Worm (Caenorhabditis elegans): ENCODE results near the gene nspd-5.

DNA sequence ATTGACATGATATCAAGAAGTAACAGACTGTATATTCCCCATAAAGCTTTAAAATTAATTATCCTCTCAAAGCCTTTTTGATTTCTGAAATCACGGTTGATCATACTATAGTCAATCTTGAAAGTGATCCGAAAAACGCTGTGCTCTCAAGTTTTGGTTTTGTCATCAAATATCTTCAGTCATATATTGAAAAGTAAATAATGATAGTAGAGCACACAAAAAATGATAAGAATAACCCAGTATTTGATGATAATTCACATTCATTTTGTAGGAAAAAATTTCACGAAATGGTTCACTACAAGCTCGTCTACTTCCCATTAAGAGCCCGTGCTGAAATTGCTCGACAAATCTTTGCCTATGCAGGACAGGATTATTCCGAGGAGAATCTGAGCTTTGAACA is 19.5 kb upstream of the nspd-5 start, which contains the start of gene gst-6:
- TF ChIP-seq scrt-1 (GFP tag; IDR thresholded peaks at IDR 0.05) (no peak), flt-1 (GFP tag; IDR thresholded peaks at IDR 0.05) (no peak), ama-1 (optimal IDR thresholded peaks at IDR 0.05) (no peak), ceh-13 (GFP tag; optimal IDR thresholded peaks at IDR 0.05) (no peak), ets-7 (tag; optimal IDR thresholded peaks at IDR 0.05) (no peak), tbx-37 (GFP tag; conservative IDR thresholded peaks at IDR 0.05) (no peak), hnd-1 (tag; optimal IDR thresholded peaks at IDR 0.05) (no peak), aly-1 (tag; optimal IDR thresholded peaks at IDR 0.05) (no peak), ceh-36 (tag; optimal IDR thresholded peaks at IDR 0.05) (no peak), F13C5.2 (tag; optimal IDR thresholded peaks at IDR 0.05) (no peak), pes-1 (GFP tag; IDR thresholded peaks at IDR 0.05) (no peak), hmg-4 (GFP tag; optimal IDR thresholded peaks at IDR 0.05) (no peak), tbx-11 (GFP tag; IDR thresholded peaks at IDR 0.05) (no peak), sea-1 (GFP tag; conservative IDR thresholded peaks at IDR 0.05) (no peak)

Data from whole organism, early embryonic.